Worm (Caenorhabditis elegans): ENCODE measurements around the gene C01B10.44.

C01B10.44 gene

ce11 chrIV:6613296-6613695 is 10.2 kb upstream of the C01B10.44 start, which contains the start of gene drh-1 (continued):
- peak in 1 of 2 experiments; percentile 65 for TF ChIP-seq lsy-2 (tag; optimal IDR thresholded peaks at IDR 0.05)
- TF ChIP-seq ceh-20 (GFP tag; IDR thresholded peaks at IDR 0.05), result no peak
- TF ChIP-seq lin-15B (tag; optimal IDR thresholded peaks at IDR 0.05), result no peak
- no peak for TF ChIP-seq tra-1 (GFP tag; IDR thresholded peaks at IDR 0.05)
- TF ChIP-seq aly-2 (tag; optimal IDR thresholded peaks at IDR 0.05), result no peak
- TF ChIP-seq nhr-6 (tag; optimal IDR thresholded peaks at IDR 0.05), result peak; percentile 18
- TF ChIP-seq nhr-111 (GFP tag; optimal IDR thresholded peaks at IDR 0.05), result no peak
- TF ChIP-seq ctbp-1 (GFP tag; IDR thresholded peaks at IDR 0.05), result no peak
- no peak for TF ChIP-seq nhr-102 (tag; optimal IDR thresholded peaks at IDR 0.05)
- no peak for TF ChIP-seq ZK337.2 (GFP tag; IDR thresholded peaks at IDR 0.05)
- TF ChIP-seq snpc-1.2 (GFP tag; IDR thresholded peaks at IDR 0.05), result peak; percentile 73
- no peak for TF ChIP-seq set-16 (GFP tag; IDR thresholded peaks at IDR 0.05)
- no peak for TF ChIP-seq lim-7 (GFP tag; IDR thresholded peaks at IDR 0.05)
- TF ChIP-seq nhr-76 (tag; optimal IDR thresholded peaks at IDR 0.05), result no peak
- TF ChIP-seq ceh-28 (tag; optimal IDR thresholded peaks at IDR 0.05), result no peak
- TF ChIP-seq madf-9 (GFP tag; conservative IDR thresholded peaks at IDR 0.05), result no peak
- no peak for TF ChIP-seq lin-39 (tag; optimal IDR thresholded peaks at IDR 0.05)
- TF ChIP-seq saeg-2 (GFP tag; IDR thresholded peaks at IDR 0.05), result no peak
- no peak for TF ChIP-seq F49E8.2 (tag; optimal IDR thresholded peaks at IDR 0.05; ENCODE audit: borderline replicate concordance)
- TF ChIP-seq unc-130 (GFP tag; optimal IDR thresholded peaks at IDR 0.05), result no peak
- TF ChIP-seq zfp-3 (GFP tag; conservative IDR thresholded peaks at IDR 0.05), result no peak
- no peak for TF ChIP-seq Y48G9A.11 (GFP tag; IDR thresholded peaks at IDR 0.05)
- TF ChIP-seq mdt-29 (GFP tag; IDR thresholded peaks at IDR 0.05), result no peak

- TF ChIP-seq pha-4 (GFP tag; IDR thresholded peaks at IDR 0.05) (peak; percentile 52; the same call in 1 of the 2 replicates), pha-4 (tag; optimal IDR thresholded peaks at IDR 0.05) (no peak), lsy-2 (tag; optimal IDR thresholded peaks at IDR 0.05) (peak in 1 of 2 experiments; percentile 34), ZK337.2 (GFP tag; IDR thresholded peaks at IDR 0.05) (no peak), lir-3 (tag; optimal IDR thresholded peaks at IDR 0.05) (no peak), nhr-25 (tag; optimal IDR thresholded peaks at IDR 0.05; ENCODE audit: borderline replicate concordance, insufficient read depth) (no peak), nhr-102 (tag; optimal IDR thresholded peaks at IDR 0.05) (no peak), dmd-6 (GFP tag; IDR thresholded peaks at IDR 0.05) (peak; percentile 18; the same call in 1 of the 2 replicates), hif-1 (tag; optimal IDR thresholded peaks at IDR 0.05) (peak in 1 of 2 experiments; percentile 12), php-3 (GFP tag; IDR thresholded peaks at IDR 0.05) (no peak), hlh-30 (tag; optimal IDR thresholded peaks at IDR 0.05; ENCODE audit: insufficient read depth) (peak; percentile 62), mxl-3 (GFP tag; optimal IDR thresholded peaks at IDR 0.05) (peak; percentile 17), Y105C5A.15 (GFP tag; IDR thresholded peaks at IDR 0.05) (no peak), dve-1 (tag; optimal IDR thresholded peaks at IDR 0.05; ENCODE audit: insufficient read depth) (peak; percentile 28), spr-1 (tag; optimal IDR thresholded peaks at IDR 0.05) (no peak), lin-38 (GFP tag; IDR thresholded peaks at IDR 0.05) (peak; percentile 54), unc-130 (GFP tag; optimal IDR thresholded peaks at IDR 0.05) (no peak), mep-1 (tag; optimal IDR thresholded peaks at IDR 0.05) (peak; percentile 29), Y48G9A.11 (GFP tag; IDR thresholded peaks at IDR 0.05) (no peak), daf-16 (GFP tag; optimal IDR thresholded peaks at IDR 0.05) (no peak), daf-16 (tag; optimal IDR thresholded peaks at IDR 0.05) (peak; percentile 26), ama-1 (optimal IDR thresholded peaks at IDR 0.05) (no peak), ctbp-1 (GFP tag; IDR thresholded peaks at IDR 0.05) (no peak), zag-1 (tag; optimal IDR thresholded peaks at IDR 0.05) (no peak), saeg-2 (GFP tag; IDR thresholded peaks at IDR 0.05) (no peak), fos-1 (tag; optimal IDR thresholded peaks at IDR 0.05) (no peak), hlh-11 (tag; optimal IDR thresholded peaks at IDR 0.05) (peak; percentile 72), T26A8.4 (GFP tag; IDR thresholded peaks at IDR 0.05) (no peak)
These were observed 4.9 kb upstream of the C01B10.44 start for ce11 chrIV:6618607-6619006.
